Fruit fly (Drosophila melanogaster): ENCODE data around the gene CG42366.
A peak's percentile ranks its signal among the peaks of the same experiment; 100 is the strongest.

CG42366 gene

DNA sequence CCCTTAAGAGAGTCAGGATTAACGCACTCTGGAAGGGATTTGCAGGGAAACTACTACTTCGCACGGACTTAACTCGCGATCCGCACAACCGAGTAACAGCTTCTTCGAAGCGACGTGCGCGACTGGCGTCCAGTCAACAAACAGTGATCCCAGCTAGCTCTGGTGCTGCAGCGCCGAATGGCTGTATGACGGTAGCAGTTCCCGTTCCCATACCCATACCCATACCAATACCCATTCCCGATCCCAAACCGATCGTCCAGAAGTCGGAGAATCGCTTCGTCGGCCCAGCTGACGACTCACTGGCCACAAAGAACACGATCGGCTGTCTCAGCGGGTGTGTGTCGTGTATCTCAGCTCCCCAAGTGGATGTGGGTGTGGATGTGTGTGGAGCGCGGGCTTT lies 22.3 kb downstream of the CG42366 start, which contains the start of gene CG5853 (continued):
- TF ChIP-seq CG9139 (GFP tag; optimal IDR thresholded peaks at IDR 0.05) (peak; percentile 67), salr (GFP tag; optimal IDR thresholded peaks at IDR 0.05) (peak in 1 of 2 experiments; percentile 32), CG7368 (GFP tag; optimal IDR thresholded peaks at IDR 0.05) (peak; percentile 26), Lpt (GFP tag; optimal IDR thresholded peaks at IDR 0.05) (peak; percentile 8), CG8632 (GFP tag; optimal IDR thresholded peaks at IDR 0.05) (peak; percentile 16), spab (GFP tag; optimal IDR thresholded peaks at IDR 0.05) (no peak), vri (GFP tag; optimal IDR thresholded peaks at IDR 0.05) (peak; percentile 96), Sox102F (GFP tag; optimal IDR thresholded peaks at IDR 0.05) (peak; percentile 61), CG10669 (GFP tag; optimal IDR thresholded peaks at IDR 0.05) (no peak)

DNA sequence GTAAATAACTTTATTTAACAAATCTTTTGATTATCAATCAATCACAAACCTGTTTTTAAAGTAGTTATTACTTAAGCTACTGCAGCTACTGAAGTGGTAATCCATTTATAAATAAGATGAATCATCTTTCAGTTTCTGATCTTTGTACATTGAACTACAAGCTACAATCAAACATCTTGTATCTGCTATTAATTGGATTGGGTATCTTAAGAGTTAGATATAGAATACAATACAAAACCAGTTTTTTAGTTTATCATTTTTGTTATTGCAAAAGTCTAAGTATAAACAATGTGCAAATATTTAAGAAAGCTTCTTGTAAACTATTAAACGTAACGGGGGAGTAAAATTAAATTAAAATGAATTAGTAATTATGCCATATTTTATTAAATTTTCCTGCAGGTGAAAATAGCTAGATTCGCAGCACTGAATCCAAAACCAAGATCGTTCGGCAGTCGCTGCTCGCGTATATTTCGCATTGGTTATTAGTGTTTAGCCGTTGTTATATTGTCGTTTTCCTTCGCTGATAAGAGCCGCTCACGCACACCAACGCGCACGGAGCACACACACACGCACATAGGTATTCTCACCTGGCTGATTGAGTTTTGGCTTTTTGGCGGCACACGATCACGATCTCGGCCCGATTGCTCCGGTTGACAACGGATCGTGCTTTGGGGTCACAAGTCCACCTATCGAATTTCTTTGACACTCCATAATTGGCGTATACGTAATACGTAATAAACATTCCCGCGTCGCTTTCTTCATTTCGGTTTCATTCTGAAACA lies 23.0 kb downstream of the CG42366 start:
- TF ChIP-seq fd59A (GFP tag; optimal IDR thresholded peaks at IDR 0.05) (no peak), topi (GFP tag; optimal IDR thresholded peaks at IDR 0.05) (peak; percentile 22), Sox14 (GFP tag; optimal IDR thresholded peaks at IDR 0.05) (peak; percentile 34), Smox (GFP tag; optimal IDR thresholded peaks at IDR 0.05) (peak; percentile 22), CG11762 (GFP tag; optimal IDR thresholded peaks at IDR 0.05; ENCODE audit: insufficient read depth) (no peak), salr (GFP tag; optimal IDR thresholded peaks at IDR 0.05) (peak in 1 of 2 experiments; percentile 12), ss (GFP tag; optimal IDR thresholded peaks at IDR 0.05) (peak; percentile 0 to 14), Hr38 (GFP tag; optimal IDR thresholded peaks at IDR 0.05) (no peak), eg (GFP tag; IDR thresholded peaks at IDR 0.05) (peak; percentile 23; the same call in 1 of the 3 replicates), CG34406 (GFP tag; optimal IDR thresholded peaks at IDR 0.05) (no peak), Hr39 (GFP tag; optimal IDR thresholded peaks at IDR 0.05) (peak; percentile 6), OdsH (GFP tag; optimal IDR thresholded peaks at IDR 0.05) (peak; percentile 10), Eip78C (GFP tag) (peak; percentile 85), CG31627 (GFP tag; optimal IDR thresholded peaks at IDR 0.05) (peak; percentile 4), vri (GFP tag; optimal IDR thresholded peaks at IDR 0.05) (peak; percentile 99), fkh (GFP tag; optimal IDR thresholded peaks at IDR 0.05) (no peak), esn (GFP tag; optimal IDR thresholded peaks at IDR 0.05) (peak; percentile 50), Eip93F (GFP tag; optimal IDR thresholded peaks at IDR 0.05) (peak; percentile 87), CG3919 (GFP tag; optimal IDR thresholded peaks at IDR 0.05) (no peak), Hr4 (GFP tag; optimal IDR thresholded peaks at IDR 0.05) (peak; percentile 5), CG1621 (tag; optimal IDR thresholded peaks at IDR 0.05) (peak; percentile 13), acj6 (GFP tag; optimal IDR thresholded peaks at IDR 0.05) (no peak), CG4318 (GFP tag; optimal IDR thresholded peaks at IDR 0.05) (no peak), pdm3 (GFP tag; optimal IDR thresholded peaks at IDR 0.05) (peak; percentile 29), CG32006 (GFP tag; optimal IDR thresholded peaks at IDR 0.05) (peak; percentile 46), CG6163 (GFP tag; IDR thresholded peaks at IDR 0.05) (0 out of 3 replicates have a peak, but pooled peaks have one; percentile 49), spab (GFP tag; optimal IDR thresholded peaks at IDR 0.05) (no peak)

DNA sequence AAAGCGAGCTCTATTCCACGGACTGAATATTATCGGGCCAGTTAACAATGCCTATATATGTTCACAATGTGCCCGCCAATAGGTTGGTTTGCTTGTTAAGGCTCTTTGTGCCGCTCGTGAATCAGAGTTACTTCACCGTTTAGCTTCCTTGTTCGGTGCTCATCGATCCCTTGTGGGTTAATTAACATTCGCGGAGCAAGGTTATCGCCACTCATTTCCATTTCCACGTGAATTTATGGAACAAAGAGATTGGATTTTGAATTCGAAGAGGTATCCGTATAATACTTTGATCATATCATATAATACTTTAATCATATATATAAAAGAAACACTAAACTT lies 23.5 kb downstream of the CG42366 start:
- TF ChIP-seq CG6808 (GFP tag; optimal IDR thresholded peaks at IDR 0.05) (peak; percentile 0), svp (GFP tag) (peak; percentile 89), ss (GFP tag; optimal IDR thresholded peaks at IDR 0.05) (no peak)

All from whole organism, prepupa.